Fruit fly (Drosophila melanogaster) whole organism, wandering third instar larva: Measurements from ENCODE around the gene CG13026.

Experiments used
- CG32264 ChIP-seq: fragments of 200-800 bp; sonication (Bioruptor generic); optimal IDR thresholded peaks from 2 replicates; lab custom pipeline; 2016; ENCODE audit warnings: missing biosample characterization, missing genetic modification characterization
- CG9705 ChIP-seq: fragments of 200-800 bp; sonication (Bioruptor generic); optimal IDR thresholded peaks from 2 replicates; lab custom pipeline; 2018; ENCODE audit warnings: missing biosample characterization, mild to moderate bottlenecking, missing genetic modification characterization
- CrebA ChIP-seq: fragments of 200-800 bp; sonication (Bioruptor generic); optimal IDR thresholded peaks from 2 replicates; lab custom pipeline; 2016; ENCODE audit warnings: missing biosample characterization, mild to moderate bottlenecking, missing genetic modification characterization, borderline replicate concordance
- Dfd ChIP-seq: fragments of >200 bp; optimal IDR thresholded peaks from 2 replicates; lab custom pipeline; 2017; ENCODE audit warnings: missing biosample characterization, missing genetic modification characterization
- Dif ChIP-seq: fragments of 200-275, 200-300 bp; sonication (Bioruptor generic); optimal IDR thresholded peaks from 2 replicates; lab custom pipeline; 2018; ENCODE audit warnings: missing biosample characterization, missing genetic modification characterization; ENCODE audit not compliant: partially characterized antibody
- GATAd ChIP-seq: sonication (Bioruptor generic); optimal IDR thresholded peaks from 2 replicates; lab custom pipeline; 2016; ENCODE audit warnings: missing biosample characterization, missing genetic modification characterization
- HLH106 ChIP-seq: fragments of 200-800 bp; optimal IDR thresholded peaks from 3 replicates; lab custom pipeline; 2019; ENCODE audit warnings: missing biosample characterization, mild to moderate bottlenecking, missing genetic modification characterization, moderate library complexity
- Hnf4 ChIP-seq: fragments of 200-800 bp; sonication (Bioruptor generic); optimal IDR thresholded peaks from 2 replicates; lab custom pipeline; 2016; ENCODE audit warnings: missing biosample characterization, mild to moderate bottlenecking, missing genetic modification characterization
- Hr78 ChIP-seq: fragments of >200 bp; optimal IDR thresholded peaks from 2 replicates; lab custom pipeline; 2017; ENCODE audit warnings: missing biosample characterization, missing genetic modification characterization
- Myc ChIP-seq: fragments of >200 bp; optimal IDR thresholded peaks from 2 replicates; lab custom pipeline; 2017
- N ChIP-seq: fragments of >200 bp; optimal IDR thresholded peaks from 2 replicates; lab custom pipeline; 2018; ENCODE audit warnings: missing biosample characterization, missing external identifiers, missing genetic modification characterization
- OdsH ChIP-seq: fragments of 200-800 bp; sonication (Bioruptor generic); optimal IDR thresholded peaks from 2 replicates; lab custom pipeline; 2016; ENCODE audit warnings: missing biosample characterization, mild to moderate bottlenecking, missing genetic modification characterization
- Rel ChIP-seq, 2 experiments: fragments of 200-800 bp; sonication (Bioruptor generic) in 1 of 2; optimal IDR thresholded peaks; 2 replicates in 1 of 2; 3 replicates in 1 of 2; lab custom pipeline; 2016 to 2019; ENCODE audit warnings: mild to moderate bottlenecking in 2 of 2, missing biosample characterization in 2 of 2, missing genetic modification characterization in 2 of 2, moderate library complexity in 1 of 2
- Sp1 ChIP-seq: fragments of 200-800 bp; sonication (Bioruptor generic); optimal IDR thresholded peaks from 3 replicates; lab custom pipeline; 2019; ENCODE audit warnings: missing biosample characterization, mild to moderate bottlenecking, missing genetic modification characterization, moderate library complexity
- Vsx2 ChIP-seq: fragments of 200-300, 225-300 bp; sonication (Bioruptor generic); optimal IDR thresholded peaks from 2 replicates; lab custom pipeline; 2018; ENCODE audit warnings: missing biosample characterization, missing genetic modification characterization; ENCODE audit not compliant: partially characterized antibody
- br ChIP-seq: fragments of 200-800 bp; sonication (Bioruptor generic); optimal IDR thresholded peaks from 2 replicates; lab custom pipeline; 2016; ENCODE audit warnings: missing biosample characterization, missing genetic modification characterization
- brk ChIP-seq: fragments of 200-800 bp; sonication (Bioruptor generic); optimal IDR thresholded peaks from 2 replicates; lab custom pipeline; 2016; ENCODE audit warnings: missing biosample characterization, mild to moderate bottlenecking, missing genetic modification characterization
- dl ChIP-seq, 2 experiments: fragments of 175-275, 200-275 bp in 1 of 2; fragments of 200-275 bp in 1 of 2; sonication (Bioruptor generic); optimal IDR thresholded peaks; lab custom pipeline; 2018; ENCODE audit warnings: mild to moderate bottlenecking in 2 of 2, missing biosample characterization in 2 of 2, missing genetic modification characterization in 2 of 2, moderate library complexity in 2 of 2; ENCODE audit not compliant: partially characterized antibody in 2 of 2, insufficient read depth in 1 of 2
- dsf ChIP-seq: sonication (Bioruptor generic); optimal IDR thresholded peaks from 2 replicates; lab custom pipeline; 2016; ENCODE audit warnings: missing biosample characterization, missing genetic modification characterization, borderline replicate concordance
- foxo ChIP-seq, 2 experiments: fragments of 200-800 bp; sonication (Bioruptor generic); optimal IDR thresholded peaks; 2 replicates in 1 of 2; 3 replicates in 1 of 2; lab custom pipeline; 2016 to 2017; ENCODE audit warnings: missing biosample characterization in 2 of 2, missing genetic modification characterization in 2 of 2
- fru ChIP-seq: fragments of 200-800 bp; sonication (Bioruptor generic); optimal IDR thresholded peaks from 3 replicates; lab custom pipeline; 2016; ENCODE audit warnings: missing biosample characterization, mild to moderate bottlenecking, missing genetic modification characterization
- h ChIP-seq: fragments of 200-800 bp; sonication (Bioruptor generic); optimal IDR thresholded peaks from 3 replicates; lab custom pipeline; 2016; ENCODE audit warnings: missing biosample characterization, mild to moderate bottlenecking, missing genetic modification characterization
- jim ChIP-seq: fragments of 175-275, 200-325 bp; sonication (Bioruptor generic); optimal IDR thresholded peaks from 2 replicates; lab custom pipeline; 2016; ENCODE audit warnings: missing biosample characterization, mild to moderate bottlenecking, missing genetic modification characterization
- lola ChIP-seq: fragments of >200 bp; optimal IDR thresholded peaks from 2 replicates; lab custom pipeline; 2017; ENCODE audit warnings: missing biosample characterization, missing genetic modification characterization
- pan ChIP-seq: fragments of >200 bp; optimal IDR thresholded peaks from 2 replicates; lab custom pipeline; 2017
- psq ChIP-seq: fragments of 200-800 bp; sonication (Bioruptor generic); optimal IDR thresholded peaks from 3 replicates; lab custom pipeline; 2017; ENCODE audit warnings: missing biosample characterization, mild to moderate bottlenecking, missing genetic modification characterization, moderate library complexity
- rgr ChIP-seq: fragments of 200-800 bp; sonication (Bioruptor generic); optimal IDR thresholded peaks from 3 replicates; lab custom pipeline; 2016; ENCODE audit warnings: missing biosample characterization, mild to moderate bottlenecking, missing genetic modification characterization
- sage ChIP-seq: fragments of 200-800 bp; sonication (Bioruptor generic); optimal IDR thresholded peaks from 2 replicates; lab custom pipeline; 2016; ENCODE audit warnings: missing biosample characterization, mild to moderate bottlenecking, missing genetic modification characterization
- sv ChIP-seq: fragments of 200-800 bp; sonication (Bioruptor generic); optimal IDR thresholded peaks from 3 replicates; lab custom pipeline; 2016; ENCODE audit warnings: missing biosample characterization, missing genetic modification characterization
- tai ChIP-seq: sonication (Bioruptor generic); optimal IDR thresholded peaks from 2 replicates; lab custom pipeline; 2016; ENCODE audit warnings: missing biosample characterization, missing genetic modification characterization
- usp ChIP-seq: fragments of >200 bp; optimal IDR thresholded peaks from 2 replicates; lab custom pipeline; 2017; ENCODE audit warnings: missing biosample characterization, missing genetic modification characterization
- woc ChIP-seq: sonication (Bioruptor generic); optimal IDR thresholded peaks from 2 replicates; lab custom pipeline; 2016; ENCODE audit warnings: missing biosample characterization, mild to moderate bottlenecking, missing genetic modification characterization

Gene CG13026

DNA sequence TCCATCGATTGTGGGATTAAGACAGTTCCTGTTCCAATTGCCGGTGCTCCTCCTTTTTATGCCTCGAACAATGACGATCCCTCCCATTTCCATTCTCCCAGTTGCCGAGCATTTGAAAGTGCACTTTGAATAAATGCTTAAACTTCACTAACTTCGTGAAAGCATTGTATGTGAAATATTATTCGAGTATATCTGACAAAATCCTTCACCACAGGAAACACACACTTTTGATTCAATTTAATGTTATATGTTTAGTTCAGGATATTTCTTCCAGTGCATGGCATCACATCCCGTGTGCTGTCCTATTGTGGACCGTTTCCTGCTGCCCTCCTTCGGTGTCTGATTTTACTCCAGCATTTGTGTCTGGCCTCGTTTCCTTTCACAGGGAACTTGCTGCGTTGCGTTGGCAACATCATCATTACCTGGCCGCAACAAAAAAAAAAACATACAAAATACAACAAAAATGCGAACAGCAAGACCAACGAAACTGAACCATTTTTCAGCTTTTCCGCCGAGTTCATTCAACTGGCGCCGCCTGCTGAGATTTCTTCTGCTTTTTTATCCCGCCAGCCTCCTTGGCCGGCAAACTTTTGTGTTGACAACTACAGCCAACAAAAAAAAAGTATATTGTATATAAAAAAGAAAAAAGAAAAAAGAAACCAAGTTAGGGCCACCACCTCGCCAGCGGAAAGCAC, 26.6 kb upstream of the CG13026 start:
- TF ChIP-seq HLH106 (tag; lab: Kevin White, UChicago) (no peak), Hnf4 (GFP tag; lab: Kevin White, UChicago) (no peak), foxo (GFP tag; optimal IDR thresholded peaks at IDR 0.05; lab: Kevin White, UChicago) (peak in 1 of 2 experiments; percentile 6), CrebA (GFP tag; lab: Kevin White, UChicago) (no peak), Hr78 (no peak), Myc (lab: Kevin White, UChicago) (no peak), sv (GFP tag; lab: Kevin White, UChicago) (no peak), Dif (GFP tag; lab: Kevin White, UChicago) (no peak), sage (GFP tag; lab: Kevin White, UChicago) (no peak), usp (GFP tag; lab: Kevin White, UChicago) (no peak), tai (GFP tag; lab: Kevin White, UChicago) (no peak), Dfd (GFP tag; lab: Kevin White, UChicago) (no peak), psq (GFP tag; lab: Kevin White, UChicago) (no peak), rgr (GFP tag; lab: Kevin White, UChicago) (no peak), lola (no peak), Rel (GFP tag; optimal IDR thresholded peaks at IDR 0.05; lab: Kevin White, UChicago) (no peak), Rel (tag; optimal IDR thresholded peaks at IDR 0.05; lab: Kevin White, UChicago) (no peak), fru (GFP tag; lab: Kevin White, UChicago) (peak; percentile 10), jim (no peak), CG9705 (GFP tag; lab: Kevin White, UChicago) (no peak), GATAd (GFP tag; lab: Kevin White, UChicago) (no peak), woc (GFP tag; lab: Kevin White, UChicago) (no peak), br (GFP tag; lab: Kevin White, UChicago) (peak; percentile 3), pan (no peak), h (peak; percentile 9), dsf (GFP tag; lab: Kevin White, UChicago) (no peak), CG32264 (no peak), Vsx2 (GFP tag; lab: Kevin White, UChicago) (no peak), Sp1 (GFP tag; lab: Kevin White, UChicago) (no peak), brk (GFP tag; lab: Kevin White, UChicago) (no peak)
- TF ChIP-seq, all 38 proteins: peak for 4

DNA sequence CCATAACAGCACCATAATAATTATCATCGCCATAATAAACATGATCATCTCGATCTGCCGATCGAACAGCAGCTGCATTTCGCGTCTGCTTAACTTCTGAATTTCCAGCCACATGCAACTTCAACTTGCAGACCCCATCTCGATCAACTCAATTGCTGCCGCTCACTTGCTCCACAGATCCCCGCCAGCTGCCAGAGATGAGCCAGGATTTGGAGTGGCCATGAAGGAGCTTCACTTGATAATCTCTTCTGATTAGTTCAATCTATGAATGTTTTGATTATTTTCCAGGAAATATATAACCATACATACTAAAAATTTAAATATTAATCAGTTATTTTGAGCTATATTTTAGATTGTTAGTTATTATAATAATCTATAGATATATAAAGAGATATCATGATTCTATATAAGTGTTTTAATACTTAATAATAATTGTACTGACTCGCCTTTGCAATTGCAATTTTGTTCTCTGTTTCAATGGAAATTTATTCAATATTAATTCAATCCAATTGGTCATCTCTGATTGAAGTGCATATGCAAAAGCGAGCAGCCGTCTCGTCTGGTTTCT, 25.6 kb upstream of the CG13026 start:
- TF ChIP-seq dl (GFP tag; optimal IDR thresholded peaks at IDR 0.05; lab: Kevin White, UChicago; ENCODE audit: insufficient read depth in 1 of 2, partially characterized antibody in 2 of 2) (no peak), Myc (lab: Kevin White, UChicago) (no peak), HLH106 (tag; lab: Kevin White, UChicago) (no peak), sv (GFP tag; lab: Kevin White, UChicago) (no peak), N (GFP tag; lab: Kevin White, UChicago) (no peak), Dfd (GFP tag; lab: Kevin White, UChicago) (no peak), psq (GFP tag; lab: Kevin White, UChicago) (no peak), fru (GFP tag; lab: Kevin White, UChicago) (no peak), CG9705 (GFP tag; lab: Kevin White, UChicago) (no peak), sage (GFP tag; lab: Kevin White, UChicago) (no peak), Hr78 (no peak), OdsH (GFP tag; lab: Kevin White, UChicago) (no peak), lola (no peak), Vsx2 (GFP tag; lab: Kevin White, UChicago) (no peak)

dm6 chr3L:16750750-16751149, 24.8 kb upstream of the CG13026 start:
- no peak for TF ChIP-seq Rel (GFP tag; optimal IDR thresholded peaks at IDR 0.05; lab: Kevin White, UChicago)
- TF ChIP-seq Rel (tag; optimal IDR thresholded peaks at IDR 0.05; lab: Kevin White, UChicago): no peak
- TF ChIP-seq pan: peak; percentile 26
- TF ChIP-seq, all 38 proteins: peak for 1
